Fruit fly (Drosophila melanogaster) whole organism, embryonic: ENCODE results near the gene CG44094.
A peak's percentile ranks its signal among the peaks of the same experiment; 100 is the strongest.

Experiments
- Bdp1 ChIP-seq: fragments of 200-800 bp; sonication (Bioruptor generic); optimal IDR thresholded peaks from 3 replicates; lab custom pipeline; 2016; ENCODE audit warnings: missing biosample characterization, missing genetic modification characterization
- BtbVII ChIP-seq: fragments of 200-800 bp; sonication (Bioruptor generic); optimal IDR thresholded peaks from 3 replicates; lab custom pipeline; 2017; ENCODE audit warnings: missing biosample characterization, mild to moderate bottlenecking, missing genetic modification characterization
- C15 ChIP-seq: fragments of 200-800 bp; sonication (Bioruptor generic); IDR thresholded peaks from 3 replicates; pipeline ENCODE4 v1.3.6; 2022; ENCODE audit warnings: missing biosample characterization, missing genetic modification characterization
- CG10321 ChIP-seq: fragments of 200-800 bp; sonication (Bioruptor generic); IDR thresholded peaks from 2 replicates; pipeline ENCODE4 v1.3.6; 2022; ENCODE audit warnings: missing biosample characterization, missing genetic modification characterization
- CG10654 ChIP-seq: fragments of 200-800 bp; sonication (Bioruptor generic); optimal IDR thresholded peaks from 2 replicates; lab custom pipeline; 2016; ENCODE audit warnings: missing biosample characterization, missing genetic modification characterization
- CG10979 ChIP-seq: fragments of 200-800 bp; sonication (Bioruptor generic); optimal IDR thresholded peaks from 2 replicates; lab custom pipeline; 2018; ENCODE audit warnings: missing biosample characterization, mild to moderate bottlenecking, missing genetic modification characterization, moderate library complexity
- CG11696 ChIP-seq: fragments of 200-800 bp; sonication (Bioruptor generic); IDR thresholded peaks from 2 replicates; pipeline ENCODE4 v1.3.6; 2022; ENCODE audit warnings: missing biosample characterization, missing genetic modification characterization
- CG12236 ChIP-seq: fragments of 200-800 bp; sonication (Bioruptor generic); optimal IDR thresholded peaks from 2 replicates; lab custom pipeline; 2016; ENCODE audit warnings: missing biosample characterization, missing genetic modification characterization
- CG13287 ChIP-seq: fragments of 200-800 bp; sonication (Bioruptor generic); IDR thresholded peaks from 2 replicates; pipeline ENCODE4 v1.3.6; 2022; ENCODE audit warnings: missing biosample characterization, missing genetic modification characterization; ENCODE audit not compliant: partially characterized antibody
- CG13775 ChIP-seq: fragments of 200-800 bp; sonication (Bioruptor generic); optimal IDR thresholded peaks from 3 replicates; lab custom pipeline; 2017; ENCODE audit warnings: missing biosample characterization, mild to moderate bottlenecking, missing genetic modification characterization
- CG2678 ChIP-seq: fragments of 200-800 bp; sonication (Bioruptor generic); optimal IDR thresholded peaks from 3 replicates; lab custom pipeline; 2019; ENCODE audit warnings: missing biosample characterization, mild to moderate bottlenecking, missing genetic modification characterization, moderate library complexity
- CG31365 ChIP-seq: fragments of 200-800 bp; sonication (Bioruptor generic); optimal IDR thresholded peaks from 2 replicates; lab custom pipeline; 2018; ENCODE audit warnings: missing biosample characterization, mild to moderate bottlenecking, missing genetic modification characterization
- CG34422 ChIP-seq: fragments of 200-800 bp; sonication (Bioruptor generic); IDR thresholded peaks from 3 replicates; pipeline ENCODE4 v1.3.6; 2022; ENCODE audit warnings: missing biosample characterization, missing genetic modification characterization
- CG42726 ChIP-seq: fragments of 200-800 bp; sonication (Bioruptor generic); IDR thresholded peaks from 2 replicates; pipeline ENCODE4 v1.3.6; 2022; ENCODE audit warnings: missing biosample characterization, missing genetic modification characterization; ENCODE audit not compliant: partially characterized antibody
- CG4707 ChIP-seq: fragments of 200-800 bp; sonication (Bioruptor generic); optimal IDR thresholded peaks from 2 replicates; lab custom pipeline; 2018; ENCODE audit warnings: missing biosample characterization, mild to moderate bottlenecking, missing genetic modification characterization, moderate library complexity
- CG6689 ChIP-seq: fragments of 200-800 bp; sonication (Bioruptor generic); IDR thresholded peaks from 2 replicates; pipeline ENCODE4 v1.3.6; 2022; ENCODE audit warnings: missing biosample characterization, missing genetic modification characterization
- CG6854 ChIP-seq: fragments of 200-800 bp; sonication (Bioruptor generic); optimal IDR thresholded peaks from 3 replicates; lab custom pipeline; 2017; ENCODE audit warnings: missing biosample characterization, mild to moderate bottlenecking, missing genetic modification characterization
- CG7556 ChIP-seq: fragments of 200-800 bp; sonication (Bioruptor generic); optimal IDR thresholded peaks from 2 replicates; lab custom pipeline; 2017; ENCODE audit warnings: missing biosample characterization, mild to moderate bottlenecking, missing genetic modification characterization
- CTCF ChIP-seq: fragments of 200-800 bp; sonication (Bioruptor generic); optimal IDR thresholded peaks from 2 replicates; lab custom pipeline; 2017; ENCODE audit warnings: missing biosample characterization, mild to moderate bottlenecking, missing genetic modification characterization, moderate library complexity
- Dll ChIP-seq: fragments of 200-800 bp; sonication (Bioruptor generic); IDR thresholded peaks from 4 replicates; pipeline ENCODE4 v1.3.6; 2022; ENCODE audit warnings: missing biosample characterization, missing genetic modification characterization; ENCODE audit not compliant: partially characterized antibody
- E2f1 ChIP-seq: fragments of 200-800 bp; sonication (Bioruptor generic); IDR thresholded peaks from 2 replicates; pipeline ENCODE4 v1.3.6; 2022; ENCODE audit warnings: missing biosample characterization, missing genetic modification characterization
- E2f2 ChIP-seq: fragments of 200-800 bp; sonication (Bioruptor generic); IDR thresholded peaks from 2 replicates; pipeline ENCODE4 v1.3.6; 2022; ENCODE audit warnings: missing biosample characterization, missing genetic modification characterization
- Fer3 ChIP-seq: fragments of 200-800 bp; sonication (Bioruptor generic); optimal IDR thresholded peaks from 2 replicates; lab custom pipeline; 2018; ENCODE audit warnings: missing biosample characterization, mild to moderate bottlenecking, missing genetic modification characterization, moderate library complexity
- Hr3 ChIP-seq: fragments of 200-800 bp; sonication (Bioruptor generic); optimal IDR thresholded peaks from 3 replicates; lab custom pipeline; 2016; ENCODE audit warnings: missing biosample characterization, missing genetic modification characterization
- Lim3 ChIP-seq: fragments of 200-800 bp; sonication (Bioruptor generic); IDR thresholded peaks from 2 replicates; pipeline ENCODE4 v1.3.6; 2022; ENCODE audit warnings: missing biosample characterization, missing genetic modification characterization
- Mad ChIP-seq: fragments of 200-800 bp; sonication (Bioruptor generic); optimal IDR thresholded peaks from 2 replicates; lab custom pipeline; 2016; ENCODE audit warnings: missing biosample characterization, missing genetic modification characterization
- Scr ChIP-seq: fragments of 200-800 bp; sonication (Bioruptor generic); IDR thresholded peaks from 2 replicates; pipeline ENCODE4 v1.3.6; 2022; ENCODE audit warnings: missing biosample characterization, missing genetic modification characterization; ENCODE audit not compliant: partially characterized antibody
- Sry-β ChIP-seq: fragments of 200-800 bp; sonication (Bioruptor generic); optimal IDR thresholded peaks from 2 replicates; lab custom pipeline; 2018; ENCODE audit warnings: missing biosample characterization, mild to moderate bottlenecking, missing genetic modification characterization, moderate library complexity
- Xrp1 ChIP-seq: fragments of 200-800 bp; sonication (Bioruptor generic); IDR thresholded peaks from 2 replicates; pipeline ENCODE4 v1.3.6; 2022; ENCODE audit warnings: missing biosample characterization, missing genetic modification characterization
- ab ChIP-seq: fragments of 200-800 bp; sonication (Bioruptor generic); optimal IDR thresholded peaks from 2 replicates; lab custom pipeline; 2016; ENCODE audit warnings: missing biosample characterization, missing genetic modification characterization
- abd-A ChIP-seq: fragments of 200-800 bp; sonication (Bioruptor generic); optimal IDR thresholded peaks from 3 replicates; lab custom pipeline; 2019; ENCODE audit warnings: missing biosample characterization, mild to moderate bottlenecking, missing genetic modification characterization, moderate library complexity
- ara ChIP-seq: fragments of 200-800 bp; sonication (Bioruptor generic); IDR thresholded peaks from 2 replicates; pipeline ENCODE4 v1.3.6; 2022; ENCODE audit warnings: missing biosample characterization, missing genetic modification characterization
- crp ChIP-seq, 2 experiments: fragments of 200-800 bp; sonication (Bioruptor generic); optimal IDR thresholded peaks; 2 replicates in 1 of 2; 3 replicates in 1 of 2; lab custom pipeline; 2017; ENCODE audit warnings: missing biosample characterization in 2 of 2, missing genetic modification characterization in 2 of 2, mild to moderate bottlenecking in 1 of 2, moderate library complexity in 1 of 2
- dm ChIP-seq: fragments of 200-800 bp; sonication (Bioruptor generic); optimal IDR thresholded peaks from 3 replicates; lab custom pipeline; 2016; ENCODE audit warnings: missing biosample characterization, missing genetic modification characterization
- fd3F ChIP-seq: fragments of 200-800 bp; sonication (Bioruptor generic); optimal IDR thresholded peaks from 2 replicates; lab custom pipeline; 2018; ENCODE audit warnings: missing biosample characterization, mild to moderate bottlenecking, missing genetic modification characterization, moderate library complexity
- gsb-n ChIP-seq: fragments of 200-800 bp; sonication (Bioruptor generic); optimal IDR thresholded peaks from 3 replicates; lab custom pipeline; 2018; ENCODE audit warnings: missing biosample characterization, mild to moderate bottlenecking, missing genetic modification characterization
- gt ChIP-seq: fragments of 200-800 bp; sonication (Bioruptor generic); IDR thresholded peaks from 2 replicates; pipeline ENCODE4 v1.3.6; 2022; ENCODE audit warnings: missing biosample characterization, missing genetic modification characterization
- ham ChIP-seq: fragments of 200-800 bp; sonication (Bioruptor generic); IDR thresholded peaks from 2 replicates; pipeline ENCODE4 v1.3.6; 2022; ENCODE audit warnings: missing biosample characterization, missing genetic modification characterization
- jigr1 ChIP-seq: fragments of 200-800 bp; sonication (Bioruptor generic); IDR thresholded peaks from 3 replicates; pipeline ENCODE4 v1.3.6; 2022; ENCODE audit warnings: missing biosample characterization, missing genetic modification characterization
- kay ChIP-seq: fragments of 200-800 bp; sonication (Bioruptor generic); optimal IDR thresholded peaks from 2 replicates; lab custom pipeline; 2016; ENCODE audit warnings: missing biosample characterization, missing genetic modification characterization
- knrl ChIP-seq: fragments of 200-800 bp; sonication (Bioruptor generic); IDR thresholded peaks from 3 replicates; pipeline ENCODE4 v1.3.6; 2022; ENCODE audit warnings: missing biosample characterization, missing genetic modification characterization; ENCODE audit not compliant: partially characterized antibody
- mld ChIP-seq: fragments of 200-800 bp; sonication (Bioruptor generic); IDR thresholded peaks from 3 replicates; pipeline ENCODE4 v1.3.6; 2022; ENCODE audit warnings: missing biosample characterization, missing genetic modification characterization; ENCODE audit not compliant: partially characterized antibody
- oc ChIP-seq: fragments of 200-800 bp; sonication (Bioruptor generic); optimal IDR thresholded peaks from 2 replicates; lab custom pipeline; 2018; ENCODE audit warnings: missing biosample characterization, mild to moderate bottlenecking, missing genetic modification characterization, moderate library complexity
- sisA ChIP-seq: fragments of 200-800 bp; sonication (Bioruptor generic); IDR thresholded peaks from 2 replicates; pipeline ENCODE4 v1.3.6; 2022; ENCODE audit warnings: missing biosample characterization, missing genetic modification characterization
- so ChIP-seq: fragments of 200-800 bp; sonication (Bioruptor generic); IDR thresholded peaks from 3 replicates; pipeline ENCODE4 v1.3.6; 2022; ENCODE audit warnings: missing biosample characterization, missing genetic modification characterization
- sqz ChIP-seq: fragments of 200-800 bp; sonication (Bioruptor generic); optimal IDR thresholded peaks from 3 replicates; lab custom pipeline; 2018; ENCODE audit warnings: missing biosample characterization, mild to moderate bottlenecking, missing genetic modification characterization
- tin ChIP-seq: fragments of 200-800 bp; sonication (Bioruptor generic); optimal IDR thresholded peaks from 3 replicates; lab custom pipeline; 2016; ENCODE audit warnings: missing biosample characterization, missing genetic modification characterization
- tna ChIP-seq: fragments of 200-800 bp; sonication (Bioruptor generic); IDR thresholded peaks from 2 replicates; pipeline ENCODE4 v1.3.6; 2022; ENCODE audit warnings: missing biosample characterization, missing genetic modification characterization; ENCODE audit not compliant: partially characterized antibody
- trh ChIP-seq: fragments of 200-800 bp; sonication (Bioruptor generic); optimal IDR thresholded peaks from 2 replicates; lab custom pipeline; 2016; ENCODE audit warnings: missing biosample characterization, missing genetic modification characterization
- tup ChIP-seq: fragments of 200-800 bp; sonication (Bioruptor generic); optimal IDR thresholded peaks from 2 replicates; lab custom pipeline; 2016; ENCODE audit warnings: missing biosample characterization, mild to moderate bottlenecking, missing genetic modification characterization, moderate library complexity
- usp ChIP-seq: fragments of >200 bp; optimal IDR thresholded peaks from 2 replicates; lab custom pipeline; 2017; ENCODE audit warnings: missing biosample characterization, missing genetic modification characterization
- zen2 ChIP-seq: fragments of 200-800 bp; sonication (Bioruptor generic); IDR thresholded peaks from 3 replicates; pipeline ENCODE4 v1.3.6; 2022; ENCODE audit warnings: missing biosample characterization, missing genetic modification characterization; ENCODE audit not compliant: partially characterized antibody

Gene CG44094

DNA sequence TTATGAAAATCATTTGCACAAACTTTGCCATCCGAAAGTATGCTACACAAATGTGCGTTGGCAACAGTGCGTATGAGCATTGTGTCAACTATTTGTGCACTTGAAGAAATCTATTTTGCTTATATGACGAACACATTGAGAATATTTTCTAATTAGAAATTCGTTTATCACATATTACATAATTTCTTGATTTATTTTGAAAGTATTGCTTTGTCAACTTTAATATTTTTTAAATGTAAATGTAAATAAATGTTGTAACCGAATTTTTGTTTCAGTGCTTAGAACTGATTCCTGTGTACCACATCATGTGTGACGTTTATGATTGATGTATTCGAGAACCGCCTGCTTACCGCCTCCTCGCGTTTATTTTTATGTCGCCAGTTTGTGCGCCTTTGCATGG is 34.4 kb downstream of the CG44094 start (continued):
- TF ChIP-seq tna (GFP tag; lab: Robert Waterston, UW) (no peak), so (GFP tag; lab: Robert Waterston, UW) (no peak), mld (GFP tag; lab: Robert Waterston, UW) (no peak), Sry-β (GFP tag; lab: Kevin White, UChicago) (no peak), Hr3 (GFP tag; lab: Kevin White, UChicago) (no peak), sqz (GFP tag; lab: Kevin White, UChicago) (no peak), Lim3 (no peak), Scr (GFP tag; lab: Robert Waterston, UW) (no peak), CG4707 (GFP tag; lab: Kevin White, UChicago) (no peak), CG13287 (GFP tag; lab: Robert Waterston, UW) (no peak), CG13775 (GFP tag; lab: Kevin White, UChicago) (no peak), E2f1 (GFP tag; lab: Robert Waterston, UW) (no peak), crp (GFP tag; optimal IDR thresholded peaks at IDR 0.05; lab: Kevin White, UChicago) (no peak), trh (GFP tag; lab: Kevin White, UChicago) (no peak), CG7556 (GFP tag; lab: Kevin White, UChicago) (no peak), CTCF (no peak), C15 (GFP tag; lab: Robert Waterston, UW) (no peak), BtbVII (GFP tag; lab: Kevin White, UChicago) (no peak), usp (GFP tag; lab: Kevin White, UChicago) (no peak), Dll (GFP tag; lab: Robert Waterston, UW) (no peak), tup (GFP tag; lab: Kevin White, UChicago) (no peak), gsb-n (tag; lab: Kevin White, UChicago) (no peak), CG10654 (GFP tag; lab: Kevin White, UChicago) (no peak), CG6854 (GFP tag; lab: Kevin White, UChicago) (no peak), abd-A (tag; lab: Kevin White, UChicago) (no peak), ara (0 out of 2 replicates have a peak, but pooled peaks have one; percentile 32), CG10979 (tag; lab: Kevin White, UChicago) (no peak), CG31365 (no peak), CG11696 (GFP tag; lab: Robert Waterston, UW) (no peak), gt (GFP tag; lab: Robert Waterston, UW) (no peak), CG6689 (GFP tag; lab: Robert Waterston, UW) (0 out of 2 replicates have a peak, but pooled peaks have one; percentile 35), E2f2 (GFP tag; lab: Robert Waterston, UW) (no peak), ab (GFP tag; lab: Kevin White, UChicago) (no peak), Mad (no peak), jigr1 (no peak), fd3F (no peak), ham (GFP tag; lab: Robert Waterston, UW) (no peak), zen2 (GFP tag; lab: Robert Waterston, UW) (no peak), CG34422 (GFP tag; lab: Robert Waterston, UW) (no peak), CG42726 (no peak), dm (GFP tag; lab: Kevin White, UChicago) (no peak), CG10321 (no peak), CG12236 (GFP tag; lab: Kevin White, UChicago) (no peak), CG2678 (tag; lab: Kevin White, UChicago) (no peak), kay (GFP tag; lab: Kevin White, UChicago) (no peak), oc (no peak), tin (GFP tag; lab: Kevin White, UChicago) (no peak), knrl (GFP tag; lab: Robert Waterston, UW) (no peak), Fer3 (peak; percentile 40), sisA (GFP tag; lab: Robert Waterston, UW) (no peak), Bdp1 (GFP tag; lab: Kevin White, UChicago) (no peak), Xrp1 (GFP tag; lab: Robert Waterston, UW) (no peak)
